Worm (Caenorhabditis elegans): ENCODE data around the gene rmd-6.

Gene rmd-6

DNA sequence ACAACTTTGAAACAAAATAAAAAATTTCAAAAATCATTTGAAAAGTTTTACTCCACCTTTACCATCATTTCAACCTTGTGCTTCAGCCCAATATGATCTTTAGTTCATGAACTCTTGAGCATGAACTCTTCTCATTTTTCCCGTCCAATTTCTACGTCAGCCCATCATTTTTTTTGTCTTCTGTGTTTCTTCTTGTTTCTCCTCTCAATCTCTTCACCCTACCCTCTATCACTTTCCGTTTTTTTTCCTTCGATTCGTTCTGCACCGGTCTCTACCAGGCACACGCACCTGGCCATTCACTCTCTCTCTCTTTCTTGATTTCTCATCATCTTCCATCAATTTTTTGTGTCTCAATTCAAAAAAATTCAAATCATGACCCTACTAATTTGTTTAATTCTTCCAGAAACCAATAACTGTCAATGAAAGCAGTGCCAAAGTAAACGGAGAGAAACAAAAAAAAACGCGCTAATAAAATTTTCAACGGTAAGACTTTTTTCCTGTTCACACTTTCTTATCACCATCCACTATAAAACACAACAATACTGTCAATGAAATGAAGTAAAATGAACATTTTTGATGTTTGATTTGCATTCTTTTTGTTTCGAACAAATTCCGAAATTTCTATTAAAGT, 14.4 kb downstream of the rmd-6 start, which contains the start of gene pygo-1:
pygo-1 (plus strand) TSS at position 404 of the 631 bp plus-strand sequence.
- TF ChIP-seq nhr-28 (tag; optimal IDR thresholded peaks at IDR 0.05) (peak; percentile 58), saeg-2 (GFP tag; IDR thresholded peaks at IDR 0.05) (no peak), duxl-1 (tag; optimal IDR thresholded peaks at IDR 0.05; ENCODE audit: poor library complexity) (no peak), nhr-11 (tag; optimal IDR thresholded peaks at IDR 0.05) (no peak), mdl-1 (tag; optimal IDR thresholded peaks at IDR 0.05) (peak in 1 of 2 experiments; percentile 30), ceh-44 (GFP tag; IDR thresholded peaks at IDR 0.05) (no peak), zfp-3 (GFP tag; conservative IDR thresholded peaks at IDR 0.05) (no peak), jun-1 (tag; optimal IDR thresholded peaks at IDR 0.05) (no peak), ceh-28 (tag; optimal IDR thresholded peaks at IDR 0.05) (no peak), tag-97 (GFP tag; IDR thresholded peaks at IDR 0.05) (no peak), dpl-1 (GFP tag; optimal IDR thresholded peaks at IDR 0.05) (no peak), dve-1 (tag; optimal IDR thresholded peaks at IDR 0.05; ENCODE audit: insufficient read depth) (peak; percentile 34), hlh-11 (tag; optimal IDR thresholded peaks at IDR 0.05) (peak; percentile 72), mep-1 (tag; optimal IDR thresholded peaks at IDR 0.05) (peak; percentile 18), daf-16 (GFP tag; optimal IDR thresholded peaks at IDR 0.05) (no peak), daf-16 (tag; optimal IDR thresholded peaks at IDR 0.05) (peak; percentile 70), lin-39 (tag; optimal IDR thresholded peaks at IDR 0.05) (no peak), nhr-102 (tag; optimal IDR thresholded peaks at IDR 0.05) (no peak), F44E2.7 (GFP tag; IDR thresholded peaks at IDR 0.05) (no peak), lin-38 (GFP tag; IDR thresholded peaks at IDR 0.05) (no peak), pqm-1 (tag; optimal IDR thresholded peaks at IDR 0.05) (peak; percentile 20), nhr-48 (tag; optimal IDR thresholded peaks at IDR 0.05) (peak; percentile 51), ceh-32 (tag; optimal IDR thresholded peaks at IDR 0.05; ENCODE audit: poor library complexity) (no peak), lsy-2 (tag; optimal IDR thresholded peaks at IDR 0.05) (peak in 1 of 2 experiments; percentile 46), hlh-30 (tag; optimal IDR thresholded peaks at IDR 0.05; ENCODE audit: insufficient read depth) (peak; percentile 9), egl-43 (GFP tag; IDR thresholded peaks at IDR 0.05) (no peak), ZK546.5 (tag; optimal IDR thresholded peaks at IDR 0.05) (no peak), lin-13 (GFP tag; optimal IDR thresholded peaks at IDR 0.05) (no peak), php-3 (GFP tag; IDR thresholded peaks at IDR 0.05) (peak; percentile 63; the same call in 1 of the 2 replicates), fkh-10 (GFP tag; optimal IDR thresholded peaks at IDR 0.05) (no peak), skn-1 (tag; optimal IDR thresholded peaks at IDR 0.05) (no peak), ctbp-1 (GFP tag; IDR thresholded peaks at IDR 0.05) (0 out of 2 replicates have a peak, but pooled peaks have one; percentile 16), ama-1 (optimal IDR thresholded peaks at IDR 0.05) (no peak), dmd-8 (GFP tag; IDR thresholded peaks at IDR 0.05) (0 out of 2 replicates have a peak, but pooled peaks have one; percentile 38), dmd-6 (GFP tag; IDR thresholded peaks at IDR 0.05) (peak; percentile 39)

ce11 chrIV:5083832-5084231, 15.2 kb downstream of the rmd-6 start:
- TF ChIP-seq lin-38 (GFP tag; IDR thresholded peaks at IDR 0.05) (peak; percentile 70), aly-2 (tag; optimal IDR thresholded peaks at IDR 0.05) (no peak), snpc-1.2 (GFP tag; IDR thresholded peaks at IDR 0.05) (no peak), spr-3 (GFP tag; optimal IDR thresholded peaks at IDR 0.05) (no peak), ztf-7 (tag; optimal IDR thresholded peaks at IDR 0.05) (no peak), ces-1 (GFP tag; optimal IDR thresholded peaks at IDR 0.05) (no peak), daf-19 (GFP tag; conservative IDR thresholded peaks at IDR 0.05) (no peak), nhr-111 (GFP tag; optimal IDR thresholded peaks at IDR 0.05) (no peak)
